Worm (Caenorhabditis elegans): ENCODE measurements around the gene T19A5.3.
"Not testable (repeated sequence)": the region's sequence is repeated elsewhere in the genome, so short reads cannot be mapped to it uniquely, and the experiment has no call there.

Gene T19A5.3

ce11 chrV:8905656-8906055, 38.2 kb downstream of the T19A5.3 start:
- TF ChIP-seq ceh-43 (GFP tag; optimal IDR thresholded peaks at IDR 0.05) = no peak
- no peak for TF ChIP-seq lsy-2 (tag; optimal IDR thresholded peaks at IDR 0.05)
- TF ChIP-seq elt-3 (tag; optimal IDR thresholded peaks at IDR 0.05) = no peak
- TF ChIP-seq mep-1 (tag; optimal IDR thresholded peaks at IDR 0.05) = no peak
- no peak for TF ChIP-seq bed-3 (GFP tag; optimal IDR thresholded peaks at IDR 0.05)
- TF ChIP-seq sem-2 (GFP tag; optimal IDR thresholded peaks at IDR 0.05) = no peak
- no peak for TF ChIP-seq ceh-39 (tag; optimal IDR thresholded peaks at IDR 0.05)
- no peak for TF ChIP-seq unc-62 (GFP tag; optimal IDR thresholded peaks at IDR 0.05)

- no peak for TF ChIP-seq mls-2 (tag; optimal IDR thresholded peaks at IDR 0.05)
- TF ChIP-seq M03D4.4 (tag; optimal IDR thresholded peaks at IDR 0.05) = no peak
- TF ChIP-seq hlh-1 (tag; optimal IDR thresholded peaks at IDR 0.05) = no peak
- no peak for TF ChIP-seq ztf-11 (tag; optimal IDR thresholded peaks at IDR 0.05)
- no peak for TF ChIP-seq blmp-1 (tag; optimal IDR thresholded peaks at IDR 0.05)
- TF ChIP-seq mab-5 (tag; optimal IDR thresholded peaks at IDR 0.05) = no peak
- no peak for TF ChIP-seq nhr-76 (tag; optimal IDR thresholded peaks at IDR 0.05)
- no peak for TF ChIP-seq unc-62 (GFP tag; optimal IDR thresholded peaks at IDR 0.05)
- no peak for TF ChIP-seq nhr-2 (tag; optimal IDR thresholded peaks at IDR 0.05)
- TF ChIP-seq tbx-8 (GFP tag; optimal IDR thresholded peaks at IDR 0.05) = no peak
- TF ChIP-seq ham-2 (GFP tag; optimal IDR thresholded peaks at IDR 0.05) = no peak
- no peak for TF ChIP-seq elt-1 (tag; optimal IDR thresholded peaks at IDR 0.05; ENCODE audit: borderline replicate concordance, insufficient read depth)
- TF ChIP-seq ceh-39 (tag; optimal IDR thresholded peaks at IDR 0.05) = no peak
- no peak for TF ChIP-seq ces-1 (GFP tag; optimal IDR thresholded peaks at IDR 0.05)
- no peak for TF ChIP-seq zip-8 (tag; optimal IDR thresholded peaks at IDR 0.05)
- no peak for TF ChIP-seq flh-1 (GFP tag; optimal IDR thresholded peaks at IDR 0.05)
- TF ChIP-seq ceh-83 (GFP tag; optimal IDR thresholded peaks at IDR 0.05) = no peak
- no peak for TF ChIP-seq nhr-237 (tag; optimal IDR thresholded peaks at IDR 0.05)
- no peak for TF ChIP-seq lsy-2 (tag; optimal IDR thresholded peaks at IDR 0.05)
- no peak for TF ChIP-seq elt-3 (tag; optimal IDR thresholded peaks at IDR 0.05)
Observed at ce11 chrV:8903916-8904315, 39.9 kb downstream of the T19A5.3 start.

ce11 chrV:8902697-8903096, 41.2 kb downstream of the T19A5.3 start, which contains the start of gene frpr-12:
frpr-12 (plus strand) TSS chrV:8902997.
- TF ChIP-seq cnd-1 (tag; optimal IDR thresholded peaks at IDR 0.05) (no peak), nhr-76 (tag; optimal IDR thresholded peaks at IDR 0.05) (no peak), ztf-11 (tag; optimal IDR thresholded peaks at IDR 0.05) (no peak), tbx-8 (GFP tag; optimal IDR thresholded peaks at IDR 0.05) (no peak), drap-1 (GFP tag; optimal IDR thresholded peaks at IDR 0.05) (no peak), unc-39 (tag; optimal IDR thresholded peaks at IDR 0.05) (no peak)

ce11 chrV:8898756-8899155, 45.1 kb downstream of the T19A5.3 start, which contains the start of gene frpr-13:
frpr-13 (plus strand) TSS chrV:8899056.
- TF ChIP-seq mep-1 (tag; optimal IDR thresholded peaks at IDR 0.05) = no peak
- no peak for TF ChIP-seq mls-2 (tag; optimal IDR thresholded peaks at IDR 0.05)
- no peak for TF ChIP-seq drap-1 (GFP tag; optimal IDR thresholded peaks at IDR 0.05)
- no peak for TF ChIP-seq lin-13 (tag; optimal IDR thresholded peaks at IDR 0.05)

- TF ChIP-seq ham-2 (GFP tag; optimal IDR thresholded peaks at IDR 0.05); nhr-2 (tag; optimal IDR thresholded peaks at IDR 0.05); mab-5 (tag; optimal IDR thresholded peaks at IDR 0.05): not testable (repeated sequence)
Observed at ce11 chrV:8897942-8898419, 45.9 kb downstream of the T19A5.3 start, which contains the start of the genes his-17 and his-18. his-17 (minus strand) TSS chrV:8897992. his-18 (plus strand) TSS chrV:8898228.

All from whole organism, mixed stage, embryonic.